Worm (Caenorhabditis elegans): Measurements from ENCODE around the gene set-9.
"Not testable (repeated sequence)": the region's sequence is repeated elsewhere in the genome, so short reads cannot be mapped to it uniquely, and the experiment has no call there.

DNA sequence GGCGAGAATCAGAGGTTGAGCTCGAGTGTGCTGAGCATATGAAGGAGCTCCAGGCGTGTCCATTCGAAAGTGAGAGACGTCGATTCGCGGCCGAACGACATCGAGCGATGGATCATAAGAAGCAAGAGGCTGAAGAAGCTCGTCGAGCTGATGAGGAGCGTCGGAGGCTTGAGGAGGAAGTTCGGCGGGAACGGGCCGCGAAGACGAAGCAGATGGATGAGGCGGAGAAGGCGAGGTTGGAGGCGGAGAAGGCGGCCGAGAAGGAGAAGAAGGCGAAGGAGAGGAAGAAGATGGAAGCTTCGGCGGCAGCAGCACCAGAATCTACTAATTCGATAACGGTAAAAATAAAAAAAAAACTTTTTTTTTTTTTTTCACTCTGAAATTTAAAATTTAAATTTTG lies 5.4 kb downstream of the set-9 start:
- TF ChIP-seq ama-1 (optimal IDR thresholded peaks at IDR 0.05); egl-27 (tag; optimal IDR thresholded peaks at IDR 0.05); nhr-77 (tag; optimal IDR thresholded peaks at IDR 0.05): not testable (repeated sequence)
